Worm (Caenorhabditis elegans) whole organism, L1 larva: ENCODE measurements around the gene lbp-4.
A peak's percentile ranks its signal among the peaks of the same experiment; 100 is the strongest.

Source experiments
- C04F5.9 ChIP-seq: sonication (generic microtip); optimal IDR thresholded peaks from 2 replicates; lab custom pipeline; 2016; ENCODE audit warnings: missing genetic modification characterization, missing compliant biosample characterization
- C34B4.2 ChIP-seq: sonication (generic microtip); optimal IDR thresholded peaks from 2 replicates; lab custom pipeline; 2017; ENCODE audit warnings: mild to moderate bottlenecking, missing genetic modification characterization, missing compliant biosample characterization
- Y116A8C.19 ChIP-seq: sonication (generic microtip); optimal IDR thresholded peaks from 2 replicates; lab custom pipeline; 2016; ENCODE audit warnings: missing compliant biosample characterization, missing genetic modification characterization, borderline replicate concordance
- aha-1 ChIP-seq: fragments of 150-350 bp; optimal IDR thresholded peaks from 2 replicates; lab custom pipeline; 2014; ENCODE audit warnings: missing biosample characterization, missing genetic modification characterization
- aly-2 ChIP-seq: fragments of 150-350 bp; optimal IDR thresholded peaks from 2 replicates; lab custom pipeline; 2014; ENCODE audit warnings: missing biosample characterization, missing genetic modification characterization
- ceh-8 ChIP-seq: fragments of 200-800 bp; sonication (Bioruptor generic); optimal IDR thresholded peaks from 2 replicates; lab custom pipeline; 2018; ENCODE audit warnings: mild to moderate bottlenecking, missing genetic modification characterization, moderate library complexity, missing compliant biosample characterization
- ceh-82 ChIP-seq, 3 experiments: fragments of 150-350 bp in 1 of 3; sonication (generic microtip) in 2 of 3; optimal IDR thresholded peaks; 2 replicates each; lab custom pipeline; 2014 to 2017; ENCODE audit warnings: missing biosample characterization in 3 of 3, missing genetic modification characterization in 3 of 3
- ceh-88 ChIP-seq: fragments of 200-800 bp; sonication (Bioruptor generic); IDR thresholded peaks from 2 replicates; pipeline ENCODE4 v1.3.6; 2022; ENCODE audit warnings: missing genetic modification characterization, missing compliant biosample characterization
- ces-1 ChIP-seq: fragments of 150-350 bp; optimal IDR thresholded peaks from 2 replicates; lab custom pipeline; 2014; ENCODE audit warnings: missing biosample characterization, missing genetic modification reagents, missing genetic modification characterization
- dpl-1 ChIP-seq, 3 experiments: fragments of 150-350 bp in 2 of 3; sonication (generic microtip) in 1 of 3; optimal IDR thresholded peaks; 2 replicates each; lab custom pipeline; 2014 to 2017; ENCODE audit warnings: missing biosample characterization in 3 of 3, missing genetic modification characterization in 3 of 3, missing genetic modification reagents in 3 of 3
- dsc-1 ChIP-seq: sonication (generic microtip); optimal IDR thresholded peaks from 2 replicates; lab custom pipeline; 2016; ENCODE audit warnings: mild to moderate bottlenecking, missing genetic modification characterization, missing compliant biosample characterization
- efl-1 ChIP-seq, 4 experiments: fragments of 150-350 bp; optimal IDR thresholded peaks in 3 of 4; peaks in 1 of 4; 1 replicate in 1 of 4; 2 replicates in 3 of 4; lab custom pipeline; 2014; ENCODE audit warnings: missing biosample characterization in 2 of 4, missing genetic modification characterization in 2 of 4, missing genetic modification reagents in 2 of 4
- efl-3 ChIP-seq: fragments of 200-800 bp; sonication (Bioruptor generic); optimal IDR thresholded peaks from 2 replicates; lab custom pipeline; 2018; ENCODE audit warnings: mild to moderate bottlenecking, missing genetic modification characterization, missing compliant biosample characterization
- egl-13 ChIP-seq: sonication (generic microtip); optimal IDR thresholded peaks from 2 replicates; lab custom pipeline; 2016; ENCODE audit warnings: missing genotype, missing genetic modification reagents, missing genetic modification characterization, missing compliant biosample characterization
- ets-5 ChIP-seq: fragments of 200-800 bp; sonication (Bioruptor generic); IDR thresholded peaks from 2 replicates; pipeline ENCODE4 v1.3.6; 2022; ENCODE audit warnings: missing genetic modification characterization, missing compliant biosample characterization
- fkh-10 ChIP-seq: sonication (generic microtip); optimal IDR thresholded peaks from 2 replicates; lab custom pipeline; 2017; ENCODE audit warnings: missing biosample characterization, missing genetic modification reagents, missing genetic modification characterization
- fkh-8 ChIP-seq: sonication (generic microtip); optimal IDR thresholded peaks from 2 replicates; lab custom pipeline; 2016; ENCODE audit warnings: mild to moderate bottlenecking, missing genetic modification characterization, missing compliant biosample characterization
- grh-1 ChIP-seq: fragments of 200-800 bp; sonication (Bioruptor generic); IDR thresholded peaks from 2 replicates; pipeline ENCODE4 v1.3.6; 2022; ENCODE audit warnings: missing genetic modification reagents, missing genetic modification characterization, missing compliant biosample characterization
- hpl-2 ChIP-seq: fragments of 150-350 bp; optimal IDR thresholded peaks from 2 replicates; lab custom pipeline; 2014; ENCODE audit warnings: missing biosample characterization, missing genetic modification reagents, missing genetic modification characterization
- lin-13 ChIP-seq: fragments of 150-350 bp; optimal IDR thresholded peaks from 2 replicates; lab custom pipeline; 2014; ENCODE audit warnings: missing biosample characterization, missing genetic modification reagents, missing genetic modification characterization
- lin-15B ChIP-seq: fragments of 150-350 bp; sonication (generic microtip); optimal IDR thresholded peaks from 3 replicates; lab custom pipeline; 2014; ENCODE audit warnings: missing biosample characterization, missing genetic modification characterization
- lin-35 ChIP-seq, 2 experiments: fragments of 150-350 bp; optimal IDR thresholded peaks; 2 replicates each; lab custom pipeline; 2014; ENCODE audit warnings: missing biosample characterization in 2 of 2, missing genetic modification characterization in 2 of 2, missing genetic modification reagents in 2 of 2
- lir-3 ChIP-seq: sonication (generic microtip); optimal IDR thresholded peaks from 2 replicates; lab custom pipeline; 2016; ENCODE audit warnings: mild to moderate bottlenecking, missing genetic modification characterization, moderate library complexity, missing compliant biosample characterization; ENCODE audit not compliant: poor library complexity
- lsy-2 ChIP-seq, 2 experiments: fragments of 150-350 bp; optimal IDR thresholded peaks; 2 replicates each; lab custom pipeline; 2014; ENCODE audit warnings: missing biosample characterization in 2 of 2, missing genetic modification characterization in 2 of 2
- mab-9 ChIP-seq: fragments of 200-800 bp; sonication (Bioruptor generic); IDR thresholded peaks from 2 replicates; pipeline ENCODE4 v1.3.6; 2022; ENCODE audit warnings: missing genetic modification reagents, missing genetic modification characterization, missing compliant biosample characterization
- mdl-1 ChIP-seq, 2 experiments: fragments of 150-350 bp; optimal IDR thresholded peaks; 2 replicates each; lab custom pipeline; 2014 to 2017; ENCODE audit warnings: missing biosample characterization in 2 of 2, missing genetic modification characterization in 2 of 2, inconsistent platforms in 1 of 2
- mef-2 ChIP-seq: fragments of 150-350 bp; optimal IDR thresholded peaks from 2 replicates; lab custom pipeline; 2014; ENCODE audit warnings: missing biosample characterization, missing genetic modification characterization
- nhr-12 ChIP-seq: sonication (generic microtip); optimal IDR thresholded peaks from 2 replicates; lab custom pipeline; 2017; ENCODE audit warnings: missing biosample characterization, missing genetic modification characterization
- nhr-20 ChIP-seq: sonication (generic microtip); optimal IDR thresholded peaks from 2 replicates; lab custom pipeline; 2016; ENCODE audit warnings: mild to moderate bottlenecking, missing genetic modification characterization, missing compliant biosample characterization
- nhr-237 ChIP-seq: fragments of 150-350 bp; optimal IDR thresholded peaks from 2 replicates; lab custom pipeline; 2014; ENCODE audit warnings: missing biosample characterization, missing genetic modification characterization
- nhr-47 ChIP-seq: sonication (generic microtip); optimal IDR thresholded peaks from 2 replicates; lab custom pipeline; 2016; ENCODE audit warnings: mild to moderate bottlenecking, missing genetic modification characterization, moderate library complexity, missing compliant biosample characterization
- nhr-71 ChIP-seq: sonication (generic microtip); optimal IDR thresholded peaks from 2 replicates; lab custom pipeline; 2016; ENCODE audit warnings: mild to moderate bottlenecking, missing genetic modification characterization, moderate library complexity, missing compliant biosample characterization
- nhr-85 ChIP-seq: sonication (generic microtip); peaks from one replicate; lab custom pipeline; 2016; ENCODE audit warnings: missing genetic modification characterization, inconsistent platforms, missing compliant biosample characterization
- pag-3 ChIP-seq: sonication (generic microtip); optimal IDR thresholded peaks from 2 replicates; lab custom pipeline; 2017; ENCODE audit warnings: missing genetic modification characterization, mild to moderate bottlenecking, missing compliant biosample characterization, antibody characterized with exemption, borderline replicate concordance; ENCODE audit not compliant: insufficient read depth
- pax-3 ChIP-seq: fragments of 200-800 bp; sonication (Bioruptor generic); optimal IDR thresholded peaks from 2 replicates; lab custom pipeline; 2018; ENCODE audit warnings: mild to moderate bottlenecking, missing genetic modification characterization, moderate library complexity, missing compliant biosample characterization
- pqm-1 ChIP-seq: sonication (generic microtip); optimal IDR thresholded peaks from 3 replicates; lab custom pipeline; 2017; ENCODE audit warnings: missing biosample characterization, missing genetic modification characterization
- rnt-1 ChIP-seq: sonication (generic microtip); optimal IDR thresholded peaks from 2 replicates; lab custom pipeline; 2016; ENCODE audit warnings: mild to moderate bottlenecking, missing genetic modification characterization, moderate library complexity, missing compliant biosample characterization
- skn-1 ChIP-seq: fragments of 150-350 bp; optimal IDR thresholded peaks from 2 replicates; lab custom pipeline; 2014; ENCODE audit warnings: missing biosample characterization, missing genetic modification characterization
- snpc-4 ChIP-seq: fragments of 150-350 bp; optimal IDR thresholded peaks from 2 replicates; lab custom pipeline; 2014; ENCODE audit warnings: missing biosample characterization, missing genetic modification characterization
- sox-4 ChIP-seq: sonication (generic microtip); optimal IDR thresholded peaks from 2 replicates; lab custom pipeline; 2016; ENCODE audit warnings: missing genetic modification characterization, missing compliant biosample characterization
- sptf-1 ChIP-seq: fragments of 150-350 bp; optimal IDR thresholded peaks from 2 replicates; lab custom pipeline; 2014; ENCODE audit warnings: missing biosample characterization, missing genetic modification characterization
- unc-62 ChIP-seq: fragments of 150-350 bp; optimal IDR thresholded peaks from 2 replicates; lab custom pipeline; 2014; ENCODE audit warnings: missing biosample characterization, missing genetic modification reagents, missing genetic modification characterization
- zag-1 ChIP-seq: fragments of 150-350 bp; optimal IDR thresholded peaks from 2 replicates; lab custom pipeline; 2014; ENCODE audit warnings: missing biosample characterization, missing genetic modification characterization
- ztf-4 ChIP-seq: fragments of 150-350 bp; optimal IDR thresholded peaks from 2 replicates; lab custom pipeline; 2014; ENCODE audit warnings: missing biosample characterization, missing genetic modification characterization

lbp-4 gene

DNA sequence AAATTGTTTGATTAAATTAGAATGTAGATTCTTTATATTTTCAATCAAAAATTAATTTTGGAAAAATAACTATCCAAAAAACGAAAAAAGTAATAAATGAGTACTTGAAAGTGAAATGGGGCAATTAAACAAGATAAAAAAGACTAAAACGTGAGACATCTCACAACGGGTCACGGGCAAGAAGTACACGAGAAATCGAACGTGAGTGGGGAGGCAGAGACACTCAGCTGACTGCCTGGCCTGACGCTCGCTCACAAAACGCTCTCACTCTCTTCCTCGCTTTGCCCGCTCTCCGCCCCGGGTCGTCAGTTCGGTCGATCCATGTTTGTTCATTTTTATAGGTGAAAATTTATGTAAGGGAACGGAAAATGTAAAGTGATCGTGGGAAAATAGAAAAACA is 27.9 kb downstream of the lbp-4 start (continued):
- peak; percentile 9 for TF ChIP-seq nhr-71 (tag; lab: Kevin White, UChicago)
- no peak for TF ChIP-seq fkh-10 (GFP tag; lab: Kevin White, UChicago)
- TF ChIP-seq nhr-237 (tag; lab: Kevin White, UChicago), result no peak

ce11 chrV:7852078-7852477 is 31.7 kb downstream of the lbp-4 start:
- TF ChIP-seq ces-1 (GFP tag; lab: Kevin White, UChicago), result no peak
- TF ChIP-seq dpl-1 (GFP tag; optimal IDR thresholded peaks at IDR 0.05; lab: Kevin White, UChicago), result no peak
- TF ChIP-seq aha-1 (tag; lab: Kevin White, UChicago), result no peak
- no peak for TF ChIP-seq nhr-20 (tag; lab: Kevin White, UChicago)
- TF ChIP-seq egl-13 (tag; lab: Kevin White, UChicago), result no peak
- TF ChIP-seq Y116A8C.19 (tag; lab: Kevin White, UChicago), result no peak
- TF ChIP-seq ztf-4 (tag; lab: Kevin White, UChicago), result no peak
- no peak for TF ChIP-seq sox-4
- no peak for TF ChIP-seq lsy-2 (tag; optimal IDR thresholded peaks at IDR 0.05; lab: Kevin White, UChicago)
- no peak for TF ChIP-seq snpc-4 (tag; lab: Kevin White, UChicago)
- TF ChIP-seq grh-1, result no peak
- TF ChIP-seq rnt-1 (tag; lab: Kevin White, UChicago), result no peak
- no peak for TF ChIP-seq ceh-8
- TF ChIP-seq mdl-1 (tag; optimal IDR thresholded peaks at IDR 0.05; lab: Kevin White, UChicago), result no peak
- TF ChIP-seq nhr-47 (tag; lab: Kevin White, UChicago), result no peak
- TF ChIP-seq mab-9 (GFP tag; lab: Robert Waterston, UW), result no peak
- no peak for TF ChIP-seq ets-5 (GFP tag; lab: Robert Waterston, UW)
- TF ChIP-seq lin-13 (GFP tag; lab: Kevin White, UChicago), result no peak
- TF ChIP-seq unc-62, result no peak
- no peak for TF ChIP-seq nhr-85

- TF ChIP-seq efl-1 (optimal IDR thresholded peaks at IDR 0.05; lab: Kevin White, UChicago), result no peak
- peak in 1 of 2 experiments; percentile 12 for TF ChIP-seq efl-1 (GFP tag; optimal IDR thresholded peaks at IDR 0.05 in 1 of 2; lab: Kevin White, UChicago)
- TF ChIP-seq lin-35 (GFP tag; optimal IDR thresholded peaks at IDR 0.05; lab: Kevin White, UChicago), result peak in 1 of 2 experiments; percentile 30
- TF ChIP-seq pqm-1 (tag; lab: Kevin White, UChicago), result no peak
- TF ChIP-seq sptf-1, result no peak
- TF ChIP-seq dpl-1 (GFP tag; optimal IDR thresholded peaks at IDR 0.05; lab: Kevin White, UChicago), result peak in 1 of 3 experiments; percentile 13
Measured at ce11 chrV:7853900-7854299, 33.5 kb downstream of the lbp-4 start.

- TF ChIP-seq hpl-2 (GFP tag; lab: Kevin White, UChicago) (peak; percentile 84), nhr-237 (tag; lab: Kevin White, UChicago) (peak; percentile 61), mdl-1 (tag; optimal IDR thresholded peaks at IDR 0.05; lab: Kevin White, UChicago) (peak in 1 of 2 experiments; percentile 84), aly-2 (peak; percentile 38), lin-13 (GFP tag; lab: Kevin White, UChicago) (peak; percentile 76), C04F5.9 (tag; lab: Kevin White, UChicago) (no peak), nhr-71 (tag; lab: Kevin White, UChicago) (peak; percentile 90), dpl-1 (GFP tag; optimal IDR thresholded peaks at IDR 0.05; lab: Kevin White, UChicago) (peak; percentile 52 to 60 (median 52)), lin-15B (no peak), skn-1 (peak; percentile 82), fkh-10 (GFP tag; lab: Kevin White, UChicago) (no peak), sptf-1 (no peak), fkh-8 (tag; lab: Kevin White, UChicago) (peak; percentile 87), zag-1 (tag; lab: Kevin White, UChicago) (peak; percentile 39), C34B4.2 (no peak), lsy-2 (tag; optimal IDR thresholded peaks at IDR 0.05; lab: Kevin White, UChicago) (peak; percentile 72 to 88), nhr-12 (tag; lab: Kevin White, UChicago) (no peak), lir-3 (tag; lab: Kevin White, UChicago) (no peak), nhr-47 (tag; lab: Kevin White, UChicago) (peak; percentile 85), ceh-82 (tag; optimal IDR thresholded peaks at IDR 0.05; lab: Kevin White, UChicago) (peak; percentile 72 to 82 (median 81)), efl-3 (GFP tag; lab: Kevin White, UChicago) (no peak), pag-3 (tag; lab: Kevin White, UChicago) (no peak), pax-3 (peak; percentile 45), ets-5 (GFP tag; lab: Robert Waterston, UW) (no peak), mef-2 (no peak), aha-1 (tag; lab: Kevin White, UChicago) (no peak), dsc-1 (tag; lab: Kevin White, UChicago) (peak; percentile 52), unc-62 (no peak), ceh-88 (GFP tag; lab: Robert Waterston, UW) (peak; percentile 29; the same call in 1 of the 2 replicates), efl-1 (optimal IDR thresholded peaks at IDR 0.05; lab: Kevin White, UChicago) (peak; percentile 85 to 97), efl-1 (GFP tag; optimal IDR thresholded peaks at IDR 0.05 in 1 of 2; lab: Kevin White, UChicago) (peak; percentile 54 to 90), ces-1 (GFP tag; lab: Kevin White, UChicago) (no peak)
Measured at ce11 chrV:7854603-7855002, 34.2 kb downstream of the lbp-4 start, which contains the start of the genes C37C3.9 and C37C3.18. Gene C37C3.9 (minus strand): TSS chrV:7854700. Gene C37C3.18 (plus strand): TSS chrV:7854993.
